Fruit fly (Drosophila melanogaster) S2 (cell line): ENCODE results near the gene CG42397.

ENCODE experiments used
- CG8478 ChIP-seq: fragments of >200 bp; optimal IDR thresholded peaks from 2 replicates; lab custom pipeline; 2018
- CTCF ChIP-seq, 2 experiments: fragments of >200 bp; optimal IDR thresholded peaks; 2 replicates each; lab custom pipeline; 2018

Gene CG42397

dm6 chr3L:11972879-11973278 lies 711 bp downstream of the CG42397 start, which contains the start of gene Muc68E:
Muc68E (minus strand) TSS chr3L:11972979.
- TF ChIP-seq CG8478 (lab: Kevin White, UChicago) (no peak), CTCF (optimal IDR thresholded peaks at IDR 0.05; lab: Kevin White, UChicago) (no peak)

- no peak for TF ChIP-seq CTCF (optimal IDR thresholded peaks at IDR 0.05; lab: Kevin White, UChicago)
- TF ChIP-seq CG8478 (lab: Kevin White, UChicago), result no peak
Measured at dm6 chr3L:11966104-11966503, 7.5 kb downstream of the CG42397 start, which contains the start of gene prc. prc (minus strand) TSS chr3L:11966131.

- TF ChIP-seq CTCF (optimal IDR thresholded peaks at IDR 0.05; lab: Kevin White, UChicago) (no peak), CG8478 (lab: Kevin White, UChicago) (no peak)
Measured at dm6 chr3L:11957669-11958333, 15.8 kb downstream of the CG42397 start, which contains the start of the genes CG11570 and CG43294. CG11570 (minus strand) TSS chr3L:11957769. CG43294 (plus strand) TSS chr3L:11958283.

- TF ChIP-seq CG8478 (lab: Kevin White, UChicago) (no peak), CTCF (optimal IDR thresholded peaks at IDR 0.05; lab: Kevin White, UChicago) (no peak)
Measured at dm6 chr3L:11953783-11954182, 19.8 kb downstream of the CG42397 start, which contains the start of gene CG7248. CG7248 (plus strand) TSS chr3L:11954083.

- TF ChIP-seq CG8478 (lab: Kevin White, UChicago), result no peak
- TF ChIP-seq CTCF (optimal IDR thresholded peaks at IDR 0.05; lab: Kevin White, UChicago), result no peak
Measured at dm6 chr3L:11953217-11953616, 20.4 kb downstream of the CG42397 start, which contains the start of gene obst-G. obst-G (minus strand) TSS chr3L:11953317.

dm6 chr3L:11949539-11949938 lies 24.1 kb downstream of the CG42397 start, which contains the start of gene CG17826:
CG17826 (plus strand) TSS chr3L:11949839.
- no peak for TF ChIP-seq CTCF (optimal IDR thresholded peaks at IDR 0.05; lab: Kevin White, UChicago)
- no peak for TF ChIP-seq CG8478 (lab: Kevin White, UChicago)

- no peak for TF ChIP-seq CTCF (optimal IDR thresholded peaks at IDR 0.05; lab: Kevin White, UChicago)
- no peak for TF ChIP-seq CG8478 (lab: Kevin White, UChicago)
Measured at dm6 chr3L:11947357-11947756, 26.2 kb downstream of the CG42397 start, which contains the start of gene CG7252. CG7252 (plus strand) TSS chr3L:11947675.

dm6 chr3L:11944752-11945151 lies 28.8 kb downstream of the CG42397 start, which contains the start of gene CG5883:
CG5883 (minus strand) TSS chr3L:11944852.
- TF ChIP-seq CG8478 (lab: Kevin White, UChicago) (no peak), CTCF (optimal IDR thresholded peaks at IDR 0.05; lab: Kevin White, UChicago) (no peak)

- TF ChIP-seq CG8478 (lab: Kevin White, UChicago) (no peak), CTCF (optimal IDR thresholded peaks at IDR 0.05; lab: Kevin White, UChicago) (no peak)
Measured at dm6 chr3L:11941612-11942011, 32.0 kb downstream of the CG42397 start, which contains the start of gene Rpt4R. Rpt4R (plus strand) TSS chr3L:11941912.

dm6 chr3L:11938716-11939115 lies 34.9 kb downstream of the CG42397 start, which contains the start of gene CG44837:
CG44837 (minus strand) TSS chr3L:11938872.
- TF ChIP-seq CG8478 (lab: Kevin White, UChicago), result no peak
- no peak for TF ChIP-seq CTCF (optimal IDR thresholded peaks at IDR 0.05; lab: Kevin White, UChicago)

- TF ChIP-seq CG8478 (lab: Kevin White, UChicago) (no peak), CTCF (optimal IDR thresholded peaks at IDR 0.05; lab: Kevin White, UChicago) (no peak)
Measured at dm6 chr3L:11937270-11937669, 36.3 kb downstream of the CG42397 start.

dm6 chr3L:11931619-11932018 lies 42.0 kb downstream of the CG42397 start:
- TF ChIP-seq CG8478 (lab: Kevin White, UChicago) (no peak), CTCF (optimal IDR thresholded peaks at IDR 0.05; lab: Kevin White, UChicago) (no peak)

- no peak for TF ChIP-seq CTCF (optimal IDR thresholded peaks at IDR 0.05; lab: Kevin White, UChicago)
- no peak for TF ChIP-seq CG8478 (lab: Kevin White, UChicago)
Measured at dm6 chr3L:11927287-11927743, 46.3 kb downstream of the CG42397 start, which contains the start of gene byn. byn (plus strand) TSS chr3L:11927693.

- no peak for TF ChIP-seq CTCF (optimal IDR thresholded peaks at IDR 0.05; lab: Kevin White, UChicago)
- no peak for TF ChIP-seq CG8478 (lab: Kevin White, UChicago)
Measured at dm6 chr3L:11925382-11925781, 48.2 kb downstream of the CG42397 start.

dm6 chr3L:11924657-11925056 lies 48.9 kb downstream of the CG42397 start, which contains the start of gene SdhAL:
SdhAL (minus strand) TSS chr3L:11924757.
- TF ChIP-seq CG8478 (lab: Kevin White, UChicago) (no peak), CTCF (optimal IDR thresholded peaks at IDR 0.05; lab: Kevin White, UChicago) (no peak)
